Worm (Caenorhabditis elegans): ENCODE results near the gene F59A1.6.

F59A1.6 gene

DNA sequence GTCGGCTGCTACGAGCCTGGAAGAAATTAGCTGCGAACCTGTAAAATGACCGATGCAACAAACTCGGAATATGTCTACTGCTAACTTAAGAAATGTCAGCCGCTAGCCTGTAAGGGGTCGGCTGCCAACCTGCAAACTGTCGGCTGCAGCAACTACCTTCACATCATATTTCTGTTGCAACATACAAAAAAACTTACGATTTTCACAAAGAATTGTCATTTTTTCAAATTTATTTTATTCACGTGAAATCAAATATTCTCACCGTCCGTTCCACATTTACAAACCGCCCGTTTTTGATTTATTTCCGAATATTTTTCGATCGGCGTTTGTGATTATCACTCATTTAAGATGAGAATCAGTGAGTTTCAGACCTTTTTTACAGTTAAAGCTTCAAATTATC lies 14.7 kb downstream of the F59A1.6 start, which contains the start of gene Y26G10.6:
Y26G10.6 (plus strand) TSS at position 301 of the 400 bp plus-strand sequence.
- TF ChIP-seq hlh-26 (GFP tag; conservative IDR thresholded peaks at IDR 0.05) (no peak), nfya-2 (GFP tag; IDR thresholded peaks at IDR 0.05) (no peak), T07F8.4 (tag; optimal IDR thresholded peaks at IDR 0.05) (no peak), ztf-3 (GFP tag; optimal IDR thresholded peaks at IDR 0.05) (no peak), nhr-90 (tag; optimal IDR thresholded peaks at IDR 0.05) (no peak), dpl-1 (GFP tag; optimal IDR thresholded peaks at IDR 0.05) (no peak)

- no peak for TF ChIP-seq attf-5 (GFP tag; optimal IDR thresholded peaks at IDR 0.05)
- no peak for TF ChIP-seq zfh-2 (GFP tag; conservative IDR thresholded peaks at IDR 0.05)
- TF ChIP-seq F33H1.4 (GFP tag; IDR thresholded peaks at IDR 0.05) = no peak
- no peak for TF ChIP-seq ceh-58 (GFP tag; IDR thresholded peaks at IDR 0.05)
- TF ChIP-seq snpc-1.1 (tag; optimal IDR thresholded peaks at IDR 0.05; ENCODE audit: insufficient read depth) = no peak
- TF ChIP-seq bed-1 (GFP tag; IDR thresholded peaks at IDR 0.05) = no peak
- TF ChIP-seq F10E7.11 (tag; optimal IDR thresholded peaks at IDR 0.05) = no peak
- no peak for TF ChIP-seq F57A8.1 (GFP tag; optimal IDR thresholded peaks at IDR 0.05)
- no peak for TF ChIP-seq pha-4 (tag; optimal IDR thresholded peaks at IDR 0.05)
- TF ChIP-seq ztf-6 (GFP tag; IDR thresholded peaks at IDR 0.05) = no peak
- TF ChIP-seq ZK185.1 (tag; optimal IDR thresholded peaks at IDR 0.05; ENCODE audit: poor library complexity, severe bottlenecking) = no peak
- TF ChIP-seq efl-1 (GFP tag; optimal IDR thresholded peaks at IDR 0.05) = no peak
- no peak for TF ChIP-seq let-607 (tag; optimal IDR thresholded peaks at IDR 0.05)
- no peak for TF ChIP-seq akir-1 (GFP tag; optimal IDR thresholded peaks at IDR 0.05)
- TF ChIP-seq Y56A3A.18 (GFP tag; IDR thresholded peaks at IDR 0.05) = no peak
- no peak for TF ChIP-seq gei-17 (GFP tag; optimal IDR thresholded peaks at IDR 0.05)
These were observed 15.9 kb downstream of the F59A1.6 start, which contains the start of the genes Y26G10.5 and srh-32 for ce11 chrV:17700728-17701262. Gene Y26G10.5, minus strand, starts transcription at chrV:17700828. Gene srh-32, plus strand, starts transcription at chrV:17701212.

DNA sequence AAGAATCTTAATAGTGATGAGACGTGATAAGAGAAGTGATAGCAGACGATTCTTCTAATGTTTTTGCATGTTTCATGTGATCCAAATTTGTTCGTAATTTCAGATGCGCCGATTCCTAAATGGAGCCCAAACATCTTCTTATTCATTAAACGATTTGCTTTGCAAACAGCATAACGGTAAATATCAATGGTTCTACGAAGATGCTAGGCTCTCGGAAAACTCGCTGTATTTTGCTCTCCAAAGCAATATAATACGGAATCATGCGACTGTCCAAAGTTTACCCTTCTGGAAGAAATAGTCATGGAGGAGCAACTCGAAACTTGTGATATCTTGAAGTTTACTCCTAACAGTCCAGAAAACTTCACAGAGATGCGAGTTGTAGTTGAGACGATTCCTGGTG lies 20.9 kb downstream of the F59A1.6 start, which contains the start of gene W06D12.6:
W06D12.6 (plus strand) TSS at position 301 of the 400 bp plus-strand sequence.
- TF ChIP-seq aptf-2 (GFP tag; conservative IDR thresholded peaks at IDR 0.05) (no peak), ekl-4 (GFP tag; IDR thresholded peaks at IDR 0.05) (no peak), egl-18 (GFP tag; IDR thresholded peaks at IDR 0.05) (no peak), sptf-2 (GFP tag; optimal IDR thresholded peaks at IDR 0.05) (no peak), B0336.3 (GFP tag; IDR thresholded peaks at IDR 0.05) (no peak), zim-3 (tag; optimal IDR thresholded peaks at IDR 0.05) (no peak)

- TF ChIP-seq egl-44 (GFP tag; IDR thresholded peaks at IDR 0.05) (no peak), lir-1 (GFP tag; conservative IDR thresholded peaks at IDR 0.05) (no peak), hmg-1.2 (GFP tag; IDR thresholded peaks at IDR 0.05) (no peak), atf-7 (tag; optimal IDR thresholded peaks at IDR 0.05) (no peak), hmg-20 (GFP tag; IDR thresholded peaks at IDR 0.05) (no peak), B0035.1 (tag; optimal IDR thresholded peaks at IDR 0.05) (no peak), ekl-4 (GFP tag; IDR thresholded peaks at IDR 0.05) (no peak), him-1 (tag; optimal IDR thresholded peaks at IDR 0.05) (no peak), ccch-3 (GFP tag; optimal IDR thresholded peaks at IDR 0.05) (no peak), K11D2.4 (GFP tag; IDR thresholded peaks at IDR 0.05) (no peak), snpc-1.1 (tag; optimal IDR thresholded peaks at IDR 0.05; ENCODE audit: insufficient read depth) (no peak), nfyb-1 (GFP tag; IDR thresholded peaks at IDR 0.05) (no peak), Y95B8A.8 (GFP tag; IDR thresholded peaks at IDR 0.05) (no peak), F57C9.4 (tag; optimal IDR thresholded peaks at IDR 0.05) (no peak), sea-2 (GFP tag; IDR thresholded peaks at IDR 0.05) (no peak), ceh-100 (GFP tag; IDR thresholded peaks at IDR 0.05) (no peak), ztf-3 (GFP tag; optimal IDR thresholded peaks at IDR 0.05) (no peak)
These were observed 21.4 kb downstream of the F59A1.6 start for ce11 chrV:17706217-17706806.
